Fruit fly (Drosophila melanogaster) whole organism, pupa: ENCODE data around the gene CG4462.

Source experiments
- CG10348 ChIP-seq: fragments of 200-800 bp; sonication (Bioruptor generic); IDR thresholded peaks from 2 replicates; pipeline ENCODE4 v1.3.6; 2022; ENCODE audit warnings: missing biosample characterization, missing genetic modification characterization
- CG12605 ChIP-seq: fragments of 200-800 bp; sonication (Bioruptor generic); IDR thresholded peaks from 2 replicates; pipeline ENCODE4 v1.3.6; 2022; ENCODE audit warnings: missing biosample characterization, missing genetic modification characterization
- CG13204 ChIP-seq: fragments of 200-800 bp; sonication (Bioruptor generic); optimal IDR thresholded peaks from 2 replicates; lab custom pipeline; 2018; ENCODE audit warnings: missing biosample characterization, mild to moderate bottlenecking, missing genetic modification characterization, moderate library complexity
- CG14655 ChIP-seq: fragments of 200-800 bp; sonication (Bioruptor generic); optimal IDR thresholded peaks from 3 replicates; lab custom pipeline; 2017; ENCODE audit warnings: mild to moderate bottlenecking, missing biosample characterization, missing genetic modification reagents, missing genetic modification characterization
- CG15710 ChIP-seq: fragments of 200-800 bp; sonication (Bioruptor generic); optimal IDR thresholded peaks from 2 replicates; lab custom pipeline; 2018; ENCODE audit warnings: missing biosample characterization, mild to moderate bottlenecking, missing genetic modification characterization, moderate library complexity
- CG17806 ChIP-seq: fragments of 200-800 bp; sonication (Bioruptor generic); optimal IDR thresholded peaks from 2 replicates; lab custom pipeline; 2018; ENCODE audit warnings: missing biosample characterization, mild to moderate bottlenecking, missing genetic modification characterization, moderate library complexity
- CG32121 ChIP-seq: fragments of 200-800 bp; sonication (Bioruptor generic); IDR thresholded peaks from 2 replicates; pipeline ENCODE4 v1.3.6; 2022; ENCODE audit warnings: missing biosample characterization, missing genetic modification characterization
- CG34367 ChIP-seq: fragments of 200-800 bp; sonication (Bioruptor generic); optimal IDR thresholded peaks from 2 replicates; lab custom pipeline; 2018; ENCODE audit warnings: missing biosample characterization, mild to moderate bottlenecking, missing genetic modification characterization
- CG4496 ChIP-seq: fragments of 200-800 bp; sonication (Bioruptor generic); IDR thresholded peaks from 3 replicates; pipeline ENCODE4 v1.3.6; 2022; ENCODE audit warnings: missing biosample characterization, missing genetic modification characterization
- CG8159 ChIP-seq: fragments of 200-800 bp; sonication (Bioruptor generic); optimal IDR thresholded peaks from 3 replicates; lab custom pipeline; 2018; ENCODE audit warnings: missing biosample characterization, mild to moderate bottlenecking, missing genetic modification characterization, moderate library complexity
- CG8301 ChIP-seq: fragments of 200-800 bp; sonication (Bioruptor generic); optimal IDR thresholded peaks from 2 replicates; lab custom pipeline; 2018; ENCODE audit warnings: missing biosample characterization, mild to moderate bottlenecking, missing genetic modification characterization
- CG9948 ChIP-seq: fragments of 200-800 bp; sonication (Bioruptor generic); optimal IDR thresholded peaks from 2 replicates; lab custom pipeline; 2018; ENCODE audit warnings: missing biosample characterization, mild to moderate bottlenecking, missing genetic modification characterization, moderate library complexity
- D1 ChIP-seq: fragments of 200-800 bp; sonication (Bioruptor generic); optimal IDR thresholded peaks from 2 replicates; lab custom pipeline; 2018; ENCODE audit warnings: missing biosample characterization, mild to moderate bottlenecking, missing genetic modification characterization, moderate library complexity
- EcR ChIP-seq: fragments of 200-800 bp; sonication (Bioruptor generic); optimal IDR thresholded peaks from 3 replicates; lab custom pipeline; 2019; ENCODE audit warnings: missing biosample characterization, missing genetic modification characterization, mild to moderate bottlenecking, moderate library complexity, missing genetic modification reagents
- Ets98B ChIP-seq: fragments of 200-800 bp; sonication (Bioruptor generic); IDR thresholded peaks from 2 replicates; pipeline ENCODE4 v1.3.6; 2022; ENCODE audit warnings: missing biosample characterization, missing genetic modification characterization
- Pif1A ChIP-seq: fragments of 200-800 bp; sonication (Bioruptor generic); optimal IDR thresholded peaks from 3 replicates; lab custom pipeline; 2016; ENCODE audit warnings: missing biosample characterization, missing genetic modification characterization
- Pif1B ChIP-seq: fragments of 200-800 bp; sonication (Bioruptor generic); optimal IDR thresholded peaks from 3 replicates; lab custom pipeline; 2016; ENCODE audit warnings: missing biosample characterization, missing genetic modification characterization
- Snoo ChIP-seq: fragments of 200-800 bp; sonication (Bioruptor generic); optimal IDR thresholded peaks from 3 replicates; lab custom pipeline; 2017; ENCODE audit warnings: missing biosample characterization, mild to moderate bottlenecking, missing genetic modification characterization, inconsistent platforms
- fd96Ca ChIP-seq: fragments of 200-800 bp; sonication (Bioruptor generic); IDR thresholded peaks from 3 replicates; pipeline ENCODE4 v1.3.6; 2022; ENCODE audit warnings: missing biosample characterization, missing genetic modification characterization
- gl ChIP-seq: fragments of 200-800 bp; sonication (Bioruptor generic); optimal IDR thresholded peaks from 2 replicates; lab custom pipeline; 2018; ENCODE audit warnings: missing biosample characterization, mild to moderate bottlenecking, missing genetic modification characterization
- rn ChIP-seq: fragments of 200-800 bp; sonication (Bioruptor generic); IDR thresholded peaks from 2 replicates; pipeline ENCODE4 v1.3.6; 2022; ENCODE audit warnings: missing biosample characterization, missing genetic modification characterization

CG4462 gene

dm6 chr3R:19879470-19880052 is 45.6 kb downstream of the CG4462 start, which contains the start of gene Ask1:
Ask1 (plus strand) TSS chr3R:19879719.
- TF ChIP-seq fd96Ca (GFP tag; lab: Robert Waterston, UW) = no peak
- TF ChIP-seq Pif1B (GFP tag; lab: Kevin White, UChicago) = no peak
- TF ChIP-seq CG13204 (GFP tag; lab: Kevin White, UChicago) = no peak
- TF ChIP-seq CG12605 (GFP tag; lab: Robert Waterston, UW) = no peak
- no peak for TF ChIP-seq CG15710 (tag; lab: Kevin White, UChicago)
- TF ChIP-seq CG10348 = no peak

dm6 chr3R:19877427-19878076 is 47.6 kb downstream of the CG4462 start, which contains the start of the genes CG17186 and Arc42:
CG17186 (minus strand) TSS chr3R:19877514.
Arc42 (plus strand) TSS chr3R:19877737.
- TF ChIP-seq Pif1B (GFP tag; lab: Kevin White, UChicago) = peak; percentile 36
- peak; percentile 34 for TF ChIP-seq CG8301 (tag; lab: Kevin White, UChicago)
- peak; percentile 2 for TF ChIP-seq CG17806 (tag; lab: Kevin White, UChicago)
- TF ChIP-seq CG13204 (GFP tag; lab: Kevin White, UChicago) = peak; percentile 51
- TF ChIP-seq CG34367 (tag; lab: Kevin White, UChicago) = peak; percentile 29
- peak; percentile 1 for TF ChIP-seq CG15710 (tag; lab: Kevin White, UChicago)
- peak; percentile 38 for TF ChIP-seq Pif1A (GFP tag; lab: Kevin White, UChicago)
- TF ChIP-seq CG32121 (GFP tag; lab: Robert Waterston, UW) = 0 out of 2 replicates have a peak, but pooled peaks have one; percentile 16
- peak; percentile 66 for TF ChIP-seq CG12605 (GFP tag; lab: Robert Waterston, UW)
- TF ChIP-seq CG8159 (tag; lab: Kevin White, UChicago) = peak; percentile 34
- no peak for TF ChIP-seq EcR
- no peak for TF ChIP-seq CG14655 (GFP tag; lab: Kevin White, UChicago)
- peak; percentile 55; the same call in 2 of the 3 replicates for TF ChIP-seq CG4496 (GFP tag; lab: Robert Waterston, UW)
- TF ChIP-seq gl (tag; lab: Kevin White, UChicago) = peak; percentile 85
- TF ChIP-seq Snoo = no peak
- TF ChIP-seq, all 21 proteins: peak for 12

dm6 chr3R:19875118-19875887 is 49.9 kb downstream of the CG4462 start, which contains the start of gene Mrp5:
Mrp5 (minus strand) TSS chr3R:19875678.
- no peak for TF ChIP-seq CG34367 (tag; lab: Kevin White, UChicago)
- peak; percentile 46 for TF ChIP-seq Pif1B (GFP tag; lab: Kevin White, UChicago)
- TF ChIP-seq Snoo = peak; percentile 21
- TF ChIP-seq rn = no peak
- no peak for TF ChIP-seq CG9948 (tag; lab: Kevin White, UChicago)
- TF ChIP-seq CG12605 (GFP tag; lab: Robert Waterston, UW) = no peak
- TF ChIP-seq gl (tag; lab: Kevin White, UChicago) = peak; percentile 60
- peak; percentile 12 for TF ChIP-seq CG15710 (tag; lab: Kevin White, UChicago)
- TF ChIP-seq CG17806 (tag; lab: Kevin White, UChicago) = peak; percentile 19
- TF ChIP-seq CG8159 (tag; lab: Kevin White, UChicago) = peak; percentile 36
- no peak for TF ChIP-seq CG32121 (GFP tag; lab: Robert Waterston, UW)
- TF ChIP-seq CG14655 (GFP tag; lab: Kevin White, UChicago) = no peak
- TF ChIP-seq D1 (tag; lab: Kevin White, UChicago) = no peak
- peak; percentile 23 for TF ChIP-seq Pif1A (GFP tag; lab: Kevin White, UChicago)
- peak; percentile 80 for TF ChIP-seq CG4496 (GFP tag; lab: Robert Waterston, UW)
- TF ChIP-seq CG10348 = no peak
- peak; percentile 58 for TF ChIP-seq EcR
- TF ChIP-seq fd96Ca (GFP tag; lab: Robert Waterston, UW) = peak; percentile 51; the same call in 1 of the 3 replicates
- TF ChIP-seq CG8301 (tag; lab: Kevin White, UChicago) = peak; percentile 36
- TF ChIP-seq CG13204 (GFP tag; lab: Kevin White, UChicago) = peak; percentile 40
- no peak for TF ChIP-seq Ets98B (GFP tag; lab: Robert Waterston, UW)
- TF ChIP-seq, all 21 proteins: peak for 12

DNA sequence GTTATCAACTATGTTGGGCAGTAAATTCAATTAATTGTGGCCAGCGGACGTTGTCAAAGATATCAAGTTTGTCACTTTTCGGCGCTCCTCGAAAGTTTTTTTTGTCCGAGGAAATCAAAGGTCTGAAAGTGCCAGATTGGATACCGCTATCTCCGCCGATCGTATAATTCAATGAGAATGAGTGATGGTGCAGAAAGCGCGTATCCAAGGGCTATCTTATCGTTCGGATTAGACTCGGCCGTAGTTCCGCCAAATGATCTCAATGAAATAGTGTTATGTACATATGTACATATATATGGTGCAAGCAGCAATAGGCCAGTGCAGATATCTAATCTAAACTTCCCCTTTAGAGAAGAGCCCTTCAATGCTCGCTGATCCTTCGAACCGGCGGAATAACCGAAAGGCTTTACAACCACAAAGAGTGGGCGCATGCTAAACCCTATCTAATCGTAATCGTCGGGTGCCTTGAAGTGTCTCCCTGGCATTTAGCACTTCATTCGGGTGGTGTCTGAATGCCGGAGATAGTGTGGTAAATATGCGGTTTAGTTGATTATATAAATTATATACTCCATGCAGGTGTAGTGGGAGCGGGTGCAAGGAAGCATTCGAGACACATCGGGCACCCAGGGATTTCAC is 52.0 kb downstream of the CG4462 start:
- no peak for TF ChIP-seq CG14655 (GFP tag; lab: Kevin White, UChicago)
- no peak for TF ChIP-seq EcR
- TF ChIP-seq CG12605 (GFP tag; lab: Robert Waterston, UW) = no peak
- TF ChIP-seq D1 (tag; lab: Kevin White, UChicago) = no peak
- TF ChIP-seq Snoo = no peak
- TF ChIP-seq CG17806 (tag; lab: Kevin White, UChicago) = no peak
- TF ChIP-seq Pif1B (GFP tag; lab: Kevin White, UChicago) = no peak
- no peak for TF ChIP-seq Pif1A (GFP tag; lab: Kevin White, UChicago)
- no peak for TF ChIP-seq CG15710 (tag; lab: Kevin White, UChicago)
- no peak for TF ChIP-seq CG4496 (GFP tag; lab: Robert Waterston, UW)
- TF ChIP-seq fd96Ca (GFP tag; lab: Robert Waterston, UW) = no peak
- TF ChIP-seq, all 21 proteins: peak for 0
